Worm (Caenorhabditis elegans): Measurements from ENCODE around the gene F17H10.2.

DNA sequence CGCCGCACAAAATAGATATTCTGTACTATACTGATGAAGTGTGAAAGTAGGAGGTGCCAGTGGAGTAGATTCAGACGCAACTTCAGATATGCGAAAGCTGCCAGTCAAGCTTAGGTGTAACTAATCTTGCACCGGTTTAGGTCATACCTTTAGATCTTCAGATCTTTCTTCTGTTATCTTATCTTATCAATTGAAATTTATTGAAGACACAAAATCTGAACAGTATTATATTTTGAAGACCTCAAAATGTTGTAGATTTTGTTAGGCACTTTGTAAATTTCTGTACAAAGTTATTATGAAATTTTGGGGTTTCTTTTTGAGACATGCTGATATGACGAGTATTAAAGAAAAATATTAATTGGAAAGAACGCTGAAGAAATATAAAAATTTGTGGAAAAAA, 908 bp upstream of the F17H10.2 start:
- no peak for TF ChIP-seq rnt-1 (tag; optimal IDR thresholded peaks at IDR 0.05)
- TF ChIP-seq eyg-1 (tag; optimal IDR thresholded peaks at IDR 0.05): no peak
- TF ChIP-seq ama-1 (optimal IDR thresholded peaks at IDR 0.05): no peak

All from whole organism, late embryonic.